Worm (Caenorhabditis elegans): Measurements from ENCODE around the gene lido-11.
"Not testable (repeated sequence)": the region's sequence is repeated elsewhere in the genome, so short reads cannot be mapped to it uniquely, and the experiment has no call there.

lido-11 gene

DNA sequence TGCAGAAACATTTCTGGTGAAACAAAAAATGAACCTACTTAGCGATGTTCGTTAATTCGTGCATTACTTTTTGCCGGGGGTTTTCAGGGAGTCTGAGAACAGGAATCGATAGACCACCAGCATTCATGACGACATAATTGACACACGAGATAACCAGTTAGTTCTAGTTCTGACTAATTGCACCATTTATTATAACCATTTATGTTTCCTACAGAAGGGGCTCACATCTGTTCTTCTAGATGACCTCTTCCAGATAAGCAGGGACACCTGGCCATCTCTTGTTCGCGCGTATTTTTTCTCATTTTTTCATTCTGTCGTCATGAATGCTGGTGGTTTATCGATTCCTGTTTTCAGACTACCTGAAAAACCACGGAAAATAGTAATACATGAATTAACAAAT, 4.6 kb downstream of the lido-11 start, which contains the start of gene sdz-5:
sdz-5 (plus strand) TSS at position 301 of the 400 bp plus-strand sequence.
- no peak for TF ChIP-seq dao-5 (tag; optimal IDR thresholded peaks at IDR 0.05)
- no peak for TF ChIP-seq W03F9.2 (tag; optimal IDR thresholded peaks at IDR 0.05)
- TF ChIP-seq him-1 (tag; optimal IDR thresholded peaks at IDR 0.05) = no peak

DNA sequence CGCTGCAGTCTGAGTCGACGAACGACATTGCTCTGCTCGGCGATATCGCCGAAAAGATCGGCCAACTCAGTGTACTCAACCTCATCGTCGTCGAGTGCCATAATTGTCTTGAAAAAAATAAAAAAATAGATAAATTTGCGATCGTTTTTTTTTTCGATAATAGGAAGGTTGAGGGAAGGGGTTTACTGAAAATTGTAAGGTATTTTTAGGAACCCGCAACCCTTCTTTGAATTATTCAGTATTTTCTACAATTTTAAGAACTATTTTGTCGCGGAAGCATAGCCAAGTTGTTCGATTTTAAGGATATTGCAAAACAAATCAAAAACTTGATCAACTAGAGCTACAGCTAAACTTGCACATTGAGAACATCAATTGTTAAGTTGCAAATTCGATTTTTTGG, 8.4 kb downstream of the lido-11 start, which contains the start of gene C41H7.9:
C41H7.9 (minus strand) TSS at position 101 of the 400 bp plus-strand sequence.
- TF ChIP-seq him-1 (tag; optimal IDR thresholded peaks at IDR 0.05) (no peak), W03F9.2 (tag; optimal IDR thresholded peaks at IDR 0.05) (no peak), dao-5 (tag; optimal IDR thresholded peaks at IDR 0.05) (no peak)

DNA sequence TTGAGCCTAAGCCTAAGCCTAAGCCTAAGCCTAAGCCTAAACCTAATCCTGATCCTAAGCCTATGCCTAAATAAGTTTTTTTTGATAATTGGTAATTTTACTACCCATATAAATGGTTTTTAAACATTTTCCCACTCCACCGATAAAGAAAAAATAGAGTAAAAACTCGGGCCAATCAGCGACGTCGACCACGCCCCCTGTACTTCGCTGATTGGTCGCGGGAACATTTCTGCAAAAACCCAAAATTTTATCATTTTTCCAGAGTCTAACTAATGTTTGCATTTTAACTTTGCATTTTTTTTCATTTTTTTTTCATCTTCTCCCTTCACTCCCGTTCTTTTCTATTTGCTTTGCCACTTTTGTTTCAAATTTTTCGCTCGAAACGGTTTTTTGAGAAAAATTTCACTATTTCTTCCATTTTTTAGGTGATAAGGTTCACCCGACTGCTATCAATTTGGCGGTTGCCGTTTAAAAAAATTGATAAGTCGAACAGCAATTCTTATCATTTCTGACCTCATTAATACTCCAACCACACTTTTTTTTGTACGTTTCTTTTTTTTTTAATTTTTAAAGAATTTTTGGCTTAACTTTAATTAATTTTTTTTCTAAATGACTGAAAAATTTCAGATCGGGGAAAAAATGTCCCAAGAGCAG, 10.6 kb downstream of the lido-11 start, which contains the start of gene C41H7.2:
C41H7.2 (plus strand) TSS at position 622 of the 654 bp plus-strand sequence.
- no peak for TF ChIP-seq him-1 (tag; optimal IDR thresholded peaks at IDR 0.05)
- no peak for TF ChIP-seq dao-5 (tag; optimal IDR thresholded peaks at IDR 0.05)
- TF ChIP-seq W03F9.2 (tag; optimal IDR thresholded peaks at IDR 0.05) = no peak

DNA sequence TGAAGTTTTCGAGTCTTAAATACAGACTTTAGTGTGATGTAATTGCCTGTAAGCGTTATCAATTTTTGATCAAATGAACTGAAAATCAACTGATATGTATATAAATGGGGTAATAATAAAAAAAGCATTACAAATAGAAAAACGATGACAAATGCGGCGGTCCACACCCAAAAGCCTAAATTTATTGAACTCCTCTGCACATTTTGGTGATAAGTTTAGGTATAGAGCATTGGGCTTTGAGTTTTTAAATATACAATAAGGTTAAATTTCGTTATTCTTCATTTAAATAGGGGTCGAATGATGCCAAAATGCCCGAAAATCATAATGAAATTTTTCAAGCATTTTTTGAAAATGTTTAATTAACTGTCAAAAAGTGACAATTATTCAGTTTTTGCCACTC, 16.0 kb downstream of the lido-11 start, which contains the start of gene clec-3:
clec-3 (minus strand) TSS at position 101 of the 400 bp plus-strand sequence.
- no peak for TF ChIP-seq him-1 (tag; optimal IDR thresholded peaks at IDR 0.05)
- no peak for TF ChIP-seq W03F9.2 (tag; optimal IDR thresholded peaks at IDR 0.05)
- TF ChIP-seq dao-5 (tag; optimal IDR thresholded peaks at IDR 0.05) = no peak

DNA sequence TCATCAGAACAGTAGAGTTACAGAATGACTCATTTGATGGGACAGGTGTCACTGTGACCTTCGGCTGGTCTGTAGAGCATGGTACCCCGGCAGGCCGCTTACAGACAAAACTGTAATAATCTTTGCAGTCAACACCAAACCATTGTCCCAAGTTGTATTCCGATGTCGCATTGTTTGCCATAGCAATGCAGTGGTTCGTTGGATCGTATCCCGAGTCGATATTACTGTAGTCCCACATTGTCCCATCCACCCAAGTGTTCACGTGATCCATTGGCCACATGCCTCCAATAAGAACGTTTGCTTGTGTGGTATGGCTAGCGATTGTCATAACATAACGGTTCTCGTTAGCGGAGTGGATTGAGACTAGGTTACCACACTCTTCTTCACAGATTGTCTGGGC, 17.1 kb downstream of the lido-11 start:
- TF ChIP-seq W03F9.2 (tag; optimal IDR thresholded peaks at IDR 0.05) (no peak), him-1 (tag; optimal IDR thresholded peaks at IDR 0.05) (no peak), dao-5 (tag; optimal IDR thresholded peaks at IDR 0.05) (no peak)

DNA sequence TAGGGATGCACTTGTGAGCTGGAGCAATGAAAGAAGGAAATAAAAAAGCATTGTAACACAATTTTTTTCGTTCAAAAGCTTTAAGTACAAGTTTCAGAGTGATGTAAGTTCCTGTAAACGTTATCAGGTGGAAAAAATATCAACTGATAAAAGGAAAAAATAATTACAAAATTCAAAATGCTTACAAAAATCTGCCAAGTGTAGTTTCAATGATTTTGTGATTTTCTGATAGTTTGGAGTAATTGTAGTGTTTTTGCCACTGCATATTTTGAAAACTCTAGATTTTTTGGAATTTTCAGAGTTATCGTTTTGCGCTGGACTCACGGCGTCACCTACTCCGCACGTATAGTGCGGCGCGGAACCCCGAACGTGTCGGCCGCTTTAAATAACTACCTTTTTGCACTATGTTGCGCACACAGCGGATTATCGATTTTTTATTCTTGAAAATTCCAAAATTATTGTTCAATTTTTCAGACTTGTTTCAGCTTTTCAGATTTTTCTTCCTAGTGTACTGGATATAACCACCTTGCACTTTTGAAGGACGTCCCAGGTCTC, 19.7 kb downstream of the lido-11 start, which contains the start of gene clec-2:
clec-2 (minus strand) TSS at position 51 of the 555 bp plus-strand sequence.
- TF ChIP-seq dao-5 (tag; optimal IDR thresholded peaks at IDR 0.05) (no peak), W03F9.2 (tag; optimal IDR thresholded peaks at IDR 0.05) (no peak), him-1 (tag; optimal IDR thresholded peaks at IDR 0.05) (no peak)

DNA sequence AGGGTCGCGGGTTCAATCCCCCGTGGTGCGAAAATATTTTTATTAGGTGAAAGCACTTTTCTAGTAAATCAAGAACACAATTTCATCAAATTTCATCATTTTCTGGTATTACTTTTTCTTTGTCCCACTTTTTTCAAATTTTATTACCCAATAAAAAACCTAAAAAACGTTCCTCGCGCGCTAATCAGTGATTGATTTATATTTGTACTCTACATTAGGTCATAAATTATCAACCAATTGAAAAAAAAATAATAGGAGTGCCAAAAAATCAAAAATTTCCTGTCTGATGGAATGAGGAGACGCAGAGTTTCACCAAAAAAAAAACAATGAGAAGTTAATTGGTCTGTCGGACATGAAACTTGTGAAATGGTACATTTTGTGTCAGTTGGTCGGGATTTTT, 20.9 kb downstream of the lido-11 start:
- TF ChIP-seq him-1 (tag; optimal IDR thresholded peaks at IDR 0.05) (no peak), dao-5 (tag; optimal IDR thresholded peaks at IDR 0.05) (no peak), W03F9.2 (tag; optimal IDR thresholded peaks at IDR 0.05) (no peak)

DNA sequence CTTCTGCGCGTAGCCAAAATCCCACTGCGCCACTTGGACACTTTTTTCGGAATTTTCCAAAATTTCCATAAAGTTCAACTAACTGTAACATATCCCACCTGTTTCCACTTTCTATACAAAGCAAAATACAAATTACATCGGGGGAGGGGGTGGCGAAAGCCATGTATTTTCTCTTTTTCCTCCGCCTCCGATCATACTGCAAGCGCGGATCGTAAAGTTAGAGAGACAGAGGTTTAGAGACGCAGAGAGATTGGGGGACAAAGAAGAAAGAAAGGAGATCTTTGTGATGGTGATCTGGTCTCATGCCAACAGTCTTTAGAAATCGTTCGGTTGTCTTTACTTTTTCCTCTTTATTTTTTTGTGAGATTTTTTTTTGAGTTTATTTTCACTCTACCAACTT, 24.5 kb downstream of the lido-11 start:
- no peak for TF ChIP-seq him-1 (tag; optimal IDR thresholded peaks at IDR 0.05)
- TF ChIP-seq W03F9.2 (tag; optimal IDR thresholded peaks at IDR 0.05) = no peak
- TF ChIP-seq dao-5 (tag; optimal IDR thresholded peaks at IDR 0.05) = no peak

DNA sequence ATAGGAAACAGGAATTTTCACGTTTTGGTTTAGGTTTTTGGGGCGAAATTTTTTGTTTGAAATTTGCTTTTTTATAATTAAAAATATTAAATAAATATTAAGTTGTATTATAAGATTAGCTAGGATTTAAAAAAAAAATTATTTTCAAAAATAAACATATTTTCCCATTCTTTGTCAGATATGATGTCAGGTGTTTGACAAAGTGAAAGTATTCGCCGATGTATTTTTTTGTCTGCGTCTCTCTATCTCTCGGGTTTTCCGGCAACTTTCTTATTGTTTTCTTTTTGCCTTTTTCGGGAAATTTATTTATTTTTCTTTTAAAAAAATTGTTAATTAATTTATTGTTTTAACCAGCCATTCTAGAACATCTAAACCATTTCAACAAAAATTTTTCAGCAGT, 26.6 kb downstream of the lido-11 start:
- no peak for TF ChIP-seq dao-5 (tag; optimal IDR thresholded peaks at IDR 0.05)
- no peak for TF ChIP-seq W03F9.2 (tag; optimal IDR thresholded peaks at IDR 0.05)
- TF ChIP-seq him-1 (tag; optimal IDR thresholded peaks at IDR 0.05) = no peak

DNA sequence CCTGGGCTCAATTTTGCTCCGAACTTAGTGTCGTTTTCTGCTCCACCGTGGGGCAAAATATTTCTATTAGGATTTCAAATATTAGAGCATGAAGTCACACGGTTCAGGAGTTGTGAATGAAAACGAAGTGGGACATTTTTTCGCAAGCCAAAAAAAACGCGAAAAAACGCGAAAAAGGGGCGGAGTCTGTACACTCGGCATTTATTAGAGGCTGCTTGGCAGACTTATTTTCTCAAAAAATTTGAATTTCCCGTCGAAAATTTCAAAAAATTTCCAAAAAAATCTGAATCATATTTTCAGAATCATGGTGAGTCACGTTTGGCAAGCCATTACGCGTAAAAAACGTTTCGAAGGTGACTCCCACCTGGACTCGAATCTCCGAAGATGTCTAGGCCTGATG, 28.7 kb downstream of the lido-11 start, which contains the start of gene B0454.6:
B0454.6 (plus strand) TSS at position 301 of the 400 bp plus-strand sequence.
- TF ChIP-seq W03F9.2, him-1, dao-5 (tag; optimal IDR thresholded peaks at IDR 0.05): not testable (repeated sequence)

DNA sequence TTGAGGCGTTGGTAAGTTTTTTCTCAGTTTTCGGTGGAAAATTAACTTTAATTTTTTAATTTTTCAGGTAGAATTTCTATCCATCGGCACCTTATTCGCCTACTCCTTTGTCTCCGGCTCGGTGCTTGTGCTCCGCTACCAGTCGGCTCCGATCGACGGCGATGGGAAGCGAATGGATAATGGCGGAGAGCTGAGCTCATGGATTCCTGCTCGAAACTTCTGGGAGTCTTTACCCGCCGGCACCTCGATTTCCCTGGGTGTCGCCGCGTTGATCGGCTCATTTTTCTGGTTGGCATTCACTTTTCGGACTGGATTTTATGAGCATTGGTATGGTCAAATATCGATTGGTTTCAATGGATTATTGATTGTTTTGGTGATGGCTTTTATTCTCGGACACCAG, 31.1 kb downstream of the lido-11 start:
- TF ChIP-seq him-1 (tag; optimal IDR thresholded peaks at IDR 0.05) (no peak), W03F9.2 (tag; optimal IDR thresholded peaks at IDR 0.05) (no peak), dao-5 (tag; optimal IDR thresholded peaks at IDR 0.05) (no peak)

DNA sequence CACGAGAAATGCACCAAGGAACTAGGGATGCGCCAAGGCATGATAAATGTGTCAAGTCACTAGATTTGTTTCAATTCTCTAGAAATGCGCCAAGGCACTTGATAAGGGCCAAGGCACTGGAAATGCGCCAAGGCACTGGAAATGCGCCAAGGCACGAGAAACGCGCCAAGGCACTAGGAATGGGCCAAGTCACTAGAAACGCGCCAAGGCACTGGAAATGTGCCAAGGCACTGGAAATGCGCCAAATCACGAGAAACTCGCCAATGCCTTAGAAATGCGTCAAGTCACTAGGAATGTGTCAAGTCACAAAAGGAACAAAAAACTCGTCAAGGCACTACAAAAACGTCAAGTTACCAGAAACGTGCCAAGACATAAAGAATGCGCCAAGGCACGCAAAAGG, 32.6 kb downstream of the lido-11 start:
- no peak for TF ChIP-seq dao-5 (tag; optimal IDR thresholded peaks at IDR 0.05)

DNA sequence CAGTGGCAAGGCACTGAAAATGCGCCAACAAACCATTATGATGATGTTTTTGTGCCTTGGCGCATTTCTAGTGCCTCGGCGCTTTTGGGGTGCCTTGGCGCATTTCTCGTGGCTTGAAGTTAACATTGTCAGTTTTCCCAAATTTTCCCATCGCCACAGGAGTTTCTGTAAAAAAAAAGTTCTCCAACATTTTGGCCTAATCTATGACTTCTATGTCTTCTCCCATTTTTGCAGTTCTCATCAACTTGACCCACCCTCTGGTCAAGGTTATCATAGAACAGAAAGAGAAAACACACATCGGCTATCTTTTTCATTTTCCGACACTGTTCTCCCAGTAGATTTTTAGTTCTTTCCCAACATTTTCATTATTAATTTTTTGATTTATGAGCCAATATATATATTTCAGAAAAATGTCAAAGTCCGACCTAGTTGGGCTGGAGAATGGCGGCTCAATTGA, 34.7 kb downstream of the lido-11 start, which contains the start of the genes B0454.26 and B0454.5:
B0454.26 (minus strand) TSS at position 101 of the 457 bp plus-strand sequence.
B0454.5 (plus strand) TSS at position 407 of the 457 bp plus-strand sequence.
- TF ChIP-seq dao-5 (tag; optimal IDR thresholded peaks at IDR 0.05) = no peak
- TF ChIP-seq W03F9.2 (tag; optimal IDR thresholded peaks at IDR 0.05) = no peak
- no peak for TF ChIP-seq him-1 (tag; optimal IDR thresholded peaks at IDR 0.05)

DNA sequence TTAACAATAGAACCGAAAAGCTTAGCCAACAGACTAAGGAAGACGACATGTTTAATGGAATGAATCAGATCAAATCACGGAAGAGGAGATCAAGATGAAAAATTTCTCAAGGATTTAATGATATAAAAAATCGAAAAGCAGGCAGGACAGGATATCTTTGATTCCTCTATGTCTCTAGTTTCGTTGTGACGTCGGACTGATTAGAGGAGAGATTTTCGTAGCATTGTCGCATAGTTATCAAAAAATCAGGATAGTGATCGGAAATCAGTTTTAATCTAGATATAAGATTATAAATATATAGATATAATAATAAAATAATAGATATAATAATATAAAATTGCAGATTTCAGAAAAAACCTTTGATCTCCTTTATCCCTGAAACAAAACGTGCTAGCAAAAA, 39.6 kb downstream of the lido-11 start, which contains the start of gene B0454.8:
B0454.8 (minus strand) TSS at position 101 of the 400 bp plus-strand sequence.
- TF ChIP-seq dao-5 (tag; optimal IDR thresholded peaks at IDR 0.05) (no peak), him-1 (tag; optimal IDR thresholded peaks at IDR 0.05) (no peak), W03F9.2 (tag; optimal IDR thresholded peaks at IDR 0.05) (no peak)

All from whole organism, L4/young adult.